Fruit fly (Drosophila melanogaster) whole organism, embryonic: Measurements from ENCODE around the gene CG10035.

Experiments
- Adf1 ChIP-seq: fragments of 200-800 bp; sonication (Bioruptor generic); IDR thresholded peaks from 2 replicates; pipeline ENCODE4 v1.3.6; 2022; ENCODE audit warnings: missing biosample characterization, missing genetic modification characterization
- Bgb ChIP-seq: fragments of 200-800 bp; sonication (Bioruptor generic); IDR thresholded peaks from 2 replicates; pipeline ENCODE4 v1.3.6; 2022; ENCODE audit warnings: missing biosample characterization, missing genetic modification characterization; ENCODE audit not compliant: partially characterized antibody
- CG10147 ChIP-seq: fragments of 200-800 bp; sonication (Bioruptor generic); optimal IDR thresholded peaks from 2 replicates; lab custom pipeline; 2019; ENCODE audit warnings: missing biosample characterization, mild to moderate bottlenecking, missing genetic modification characterization, moderate library complexity
- CG10267 ChIP-seq: fragments of 200-800 bp; sonication (Bioruptor generic); optimal IDR thresholded peaks from 2 replicates; lab custom pipeline; 2018; ENCODE audit warnings: missing biosample characterization, mild to moderate bottlenecking, missing genetic modification characterization, moderate library complexity
- CG10321 ChIP-seq: fragments of 200-800 bp; sonication (Bioruptor generic); IDR thresholded peaks from 2 replicates; pipeline ENCODE4 v1.3.6; 2022; ENCODE audit warnings: missing biosample characterization, missing genetic modification characterization
- CG10979 ChIP-seq: fragments of 200-800 bp; sonication (Bioruptor generic); optimal IDR thresholded peaks from 2 replicates; lab custom pipeline; 2018; ENCODE audit warnings: missing biosample characterization, mild to moderate bottlenecking, missing genetic modification characterization, moderate library complexity
- CG11093 ChIP-seq: fragments of 200-800 bp; sonication (Bioruptor generic); IDR thresholded peaks from 3 replicates; pipeline ENCODE4 v1.3.6; 2022; ENCODE audit warnings: missing biosample characterization, missing genetic modification characterization
- CG11247 ChIP-seq: fragments of 200-800 bp; sonication (Bioruptor generic); IDR thresholded peaks from 2 replicates; pipeline ENCODE4 v1.3.6; 2022; ENCODE audit warnings: missing biosample characterization, missing genetic modification characterization
- CG12071 ChIP-seq: fragments of 200-800 bp; sonication (Bioruptor generic); optimal IDR thresholded peaks from 3 replicates; lab custom pipeline; 2018; ENCODE audit warnings: missing biosample characterization, mild to moderate bottlenecking, missing genetic modification characterization
- CG12104 ChIP-seq: fragments of 200-800 bp; sonication (Bioruptor generic); optimal IDR thresholded peaks from 3 replicates; lab custom pipeline; 2016; ENCODE audit warnings: missing biosample characterization, missing genetic modification characterization
- CG12769 ChIP-seq: fragments of 200-800 bp; sonication (Bioruptor generic); optimal IDR thresholded peaks from 2 replicates; lab custom pipeline; 2019; ENCODE audit warnings: missing biosample characterization, mild to moderate bottlenecking, missing genetic modification characterization, moderate library complexity
- CG16815 ChIP-seq: fragments of 200-800 bp; sonication (Bioruptor generic); optimal IDR thresholded peaks from 3 replicates; lab custom pipeline; 2017; ENCODE audit warnings: missing biosample characterization, mild to moderate bottlenecking, missing genetic modification characterization
- CG17361 ChIP-seq: fragments of 200-800 bp; sonication (Bioruptor generic); IDR thresholded peaks from 3 replicates; pipeline ENCODE4 v1.3.6; 2022; ENCODE audit warnings: missing biosample characterization, missing genetic modification characterization
- CG1792 ChIP-seq: fragments of 200-800 bp; sonication (Bioruptor generic); optimal IDR thresholded peaks from 2 replicates; lab custom pipeline; 2016; ENCODE audit warnings: missing biosample characterization, missing genetic modification characterization
- CG18599 ChIP-seq: fragments of 200-800 bp; sonication (Bioruptor generic); optimal IDR thresholded peaks from 3 replicates; lab custom pipeline; 2017; ENCODE audit warnings: missing biosample characterization, missing genetic modification characterization, mild to moderate bottlenecking, moderate library complexity, missing genetic modification reagents
- CG18764 ChIP-seq: fragments of 200-800 bp; sonication (Bioruptor generic); optimal IDR thresholded peaks from 3 replicates; lab custom pipeline; 2016; ENCODE audit warnings: missing biosample characterization, missing genetic modification characterization
- CG2712 ChIP-seq: fragments of 200-800 bp; optimal IDR thresholded peaks from 3 replicates; lab custom pipeline; 2019; ENCODE audit warnings: missing biosample characterization, mild to moderate bottlenecking, missing genetic modification characterization, moderate library complexity
- CG3281 ChIP-seq: fragments of 200-800 bp; sonication (Bioruptor generic); optimal IDR thresholded peaks from 3 replicates; lab custom pipeline; 2017; ENCODE audit warnings: missing biosample characterization, mild to moderate bottlenecking, missing genetic modification characterization
- CG4328 ChIP-seq: fragments of 200-800 bp; sonication (Bioruptor generic); optimal IDR thresholded peaks from 3 replicates; lab custom pipeline; 2017; ENCODE audit warnings: missing biosample characterization, missing genetic modification reagents, missing genetic modification characterization
- CG4360 ChIP-seq: fragments of 200-800 bp; sonication (Bioruptor generic); IDR thresholded peaks from 2 replicates; pipeline ENCODE4 v1.3.6; 2022; ENCODE audit warnings: missing biosample characterization, missing genetic modification characterization
- CG43689 ChIP-seq: fragments of 200-800 bp; sonication (Bioruptor generic); IDR thresholded peaks from 2 replicates; pipeline ENCODE4 v1.3.6; 2022; ENCODE audit warnings: missing biosample characterization, missing genetic modification characterization
- CG8290 ChIP-seq, 3 experiments: fragments of 200-800 bp; sonication (Bioruptor generic); optimal IDR thresholded peaks; 2 replicates each; lab custom pipeline; 2016 to 2019; ENCODE audit warnings: missing biosample characterization in 3 of 3, missing genetic modification characterization in 3 of 3, mild to moderate bottlenecking in 2 of 3, moderate library complexity in 1 of 3
- CG9609 ChIP-seq: fragments of 200-800 bp; sonication (Bioruptor generic); optimal IDR thresholded peaks from 3 replicates; lab custom pipeline; 2016; ENCODE audit warnings: missing biosample characterization, missing genetic modification characterization
- CG9797 ChIP-seq: fragments of 200-800 bp; sonication (Bioruptor generic); optimal IDR thresholded peaks from 3 replicates; lab custom pipeline; 2018; ENCODE audit warnings: missing biosample characterization, mild to moderate bottlenecking, missing genetic modification characterization
- Chrac-16 ChIP-seq: fragments of 200-800 bp; sonication (Bioruptor generic); optimal IDR thresholded peaks from 3 replicates; lab custom pipeline; 2016; ENCODE audit warnings: missing biosample characterization, missing genetic modification characterization
- D19A ChIP-seq: fragments of 200-800 bp; optimal IDR thresholded peaks from 3 replicates; lab custom pipeline; 2019; ENCODE audit warnings: missing biosample characterization, mild to moderate bottlenecking, missing genetic modification characterization, moderate library complexity
- Dip2 ChIP-seq: fragments of 200-800 bp; sonication (Bioruptor generic); IDR thresholded peaks from 2 replicates; pipeline ENCODE4 v1.3.6; 2022; ENCODE audit warnings: missing biosample characterization, missing genetic modification characterization
- Eip74EF ChIP-seq, 2 experiments: fragments of 200-800 bp in 1 of 2; fragments of >200 bp in 1 of 2; sonication (Bioruptor generic) in 1 of 2; optimal IDR thresholded peaks; 2 replicates each; lab custom pipeline; 2017 to 2019; ENCODE audit warnings: missing biosample characterization in 2 of 2, missing genetic modification characterization in 2 of 2, mild to moderate bottlenecking in 1 of 2, moderate library complexity in 1 of 2
- HLH3B ChIP-seq: fragments of 200-800 bp; sonication (Bioruptor generic); IDR thresholded peaks from 2 replicates; pipeline ENCODE4 v1.3.6; 2022; ENCODE audit warnings: missing biosample characterization, missing genetic modification characterization
- Hand ChIP-seq: fragments of 200-800 bp; sonication (Bioruptor generic); optimal IDR thresholded peaks from 2 replicates; lab custom pipeline; 2017; ENCODE audit warnings: mild to moderate bottlenecking, missing biosample characterization, missing genetic modification reagents, missing genetic modification characterization
- MESR4 ChIP-seq: fragments of 200-800 bp; sonication (Bioruptor generic); optimal IDR thresholded peaks from 2 replicates; lab custom pipeline; 2018; ENCODE audit warnings: missing biosample characterization, mild to moderate bottlenecking, missing genetic modification characterization, moderate library complexity
- Nf-YB ChIP-seq: fragments of 200-800 bp; sonication (Bioruptor generic); optimal IDR thresholded peaks from 3 replicates; lab custom pipeline; 2019; ENCODE audit warnings: missing biosample characterization, mild to moderate bottlenecking, missing genetic modification characterization, moderate library complexity
- Nf-YC ChIP-seq: fragments of 200-800 bp; optimal IDR thresholded peaks from 3 replicates; lab custom pipeline; 2019; ENCODE audit warnings: missing biosample characterization, mild to moderate bottlenecking, missing genetic modification characterization, moderate library complexity
- ab ChIP-seq: fragments of 200-800 bp; sonication (Bioruptor generic); optimal IDR thresholded peaks from 2 replicates; lab custom pipeline; 2016; ENCODE audit warnings: missing biosample characterization, missing genetic modification characterization
- az2 ChIP-seq: fragments of 200-800 bp; sonication (Bioruptor generic); optimal IDR thresholded peaks from 3 replicates; lab custom pipeline; 2016; ENCODE audit warnings: missing biosample characterization, missing genetic modification characterization
- bab2 ChIP-seq: fragments of 200-800 bp; sonication (Bioruptor generic); optimal IDR thresholded peaks from 2 replicates; lab custom pipeline; 2016; ENCODE audit warnings: missing biosample characterization, missing genetic modification characterization
- bowl ChIP-seq: fragments of 200-800 bp; sonication (Bioruptor generic); IDR thresholded peaks from 2 replicates; pipeline ENCODE4 v1.3.6; 2022; ENCODE audit warnings: missing biosample characterization, missing genetic modification characterization
- cg ChIP-seq: fragments of 200-800 bp; sonication (Bioruptor generic); optimal IDR thresholded peaks from 3 replicates; lab custom pipeline; 2019; ENCODE audit warnings: missing biosample characterization, mild to moderate bottlenecking, missing genetic modification characterization, moderate library complexity
- chinmo ChIP-seq: fragments of 200-800 bp; sonication (Bioruptor generic); IDR thresholded peaks from 4 replicates; pipeline ENCODE4 v1.3.6; 2022; ENCODE audit warnings: missing biosample characterization, missing genetic modification characterization; ENCODE audit not compliant: partially characterized antibody
- crc ChIP-seq: fragments of 200-800 bp; sonication (Bioruptor generic); optimal IDR thresholded peaks from 2 replicates; lab custom pipeline; 2016; ENCODE audit warnings: missing biosample characterization, missing genetic modification characterization
- dmrt99B ChIP-seq: fragments of 200-800 bp; sonication (Bioruptor generic); optimal IDR thresholded peaks from 2 replicates; lab custom pipeline; 2018; ENCODE audit warnings: missing biosample characterization, mild to moderate bottlenecking, missing genetic modification characterization, moderate library complexity
- emc ChIP-seq: fragments of 200-800 bp; sonication (Bioruptor generic); optimal IDR thresholded peaks from 2 replicates; lab custom pipeline; 2016; ENCODE audit warnings: missing biosample characterization, missing genetic modification characterization
- en ChIP-seq: fragments of 200-800 bp; sonication (Bioruptor generic); optimal IDR thresholded peaks from 2 replicates; lab custom pipeline; 2016; ENCODE audit warnings: missing biosample characterization, missing genetic modification characterization
- fd96Cb ChIP-seq: fragments of 200-800 bp; sonication (Bioruptor generic); optimal IDR thresholded peaks from 2 replicates; lab custom pipeline; 2018; ENCODE audit warnings: missing biosample characterization, mild to moderate bottlenecking, missing genetic modification characterization, moderate library complexity
- gro ChIP-seq: fragments of 200-800 bp; sonication (Bioruptor generic); optimal IDR thresholded peaks from 2 replicates; lab custom pipeline; 2016; ENCODE audit warnings: missing biosample characterization, missing genetic modification characterization
- ken ChIP-seq: fragments of 200-800 bp; sonication (Bioruptor generic); IDR thresholded peaks from 3 replicates; pipeline ENCODE4 v1.3.6; 2022; ENCODE audit warnings: missing biosample characterization, missing genetic modification characterization
- pnt ChIP-seq: fragments of 200-800 bp; sonication (Bioruptor generic); optimal IDR thresholded peaks from 3 replicates; lab custom pipeline; 2016; ENCODE audit warnings: missing biosample characterization, missing genetic modification characterization
- pum ChIP-seq: fragments of 200-800 bp; sonication (Bioruptor generic); optimal IDR thresholded peaks from 2 replicates; lab custom pipeline; 2016; ENCODE audit warnings: missing biosample characterization, missing genetic modification characterization
- sens ChIP-seq: fragments of 200-800 bp; sonication (Bioruptor generic); peaks from one replicate; lab custom pipeline; 2016; ENCODE audit warnings: missing biosample characterization, missing genetic modification characterization
- sna ChIP-seq: fragments of 200-800 bp; sonication (Bioruptor generic); IDR thresholded peaks from 2 replicates; pipeline ENCODE4 v1.3.6; 2022; ENCODE audit warnings: missing biosample characterization, missing genetic modification characterization; ENCODE audit not compliant: partially characterized antibody

CG10035 gene

DNA sequence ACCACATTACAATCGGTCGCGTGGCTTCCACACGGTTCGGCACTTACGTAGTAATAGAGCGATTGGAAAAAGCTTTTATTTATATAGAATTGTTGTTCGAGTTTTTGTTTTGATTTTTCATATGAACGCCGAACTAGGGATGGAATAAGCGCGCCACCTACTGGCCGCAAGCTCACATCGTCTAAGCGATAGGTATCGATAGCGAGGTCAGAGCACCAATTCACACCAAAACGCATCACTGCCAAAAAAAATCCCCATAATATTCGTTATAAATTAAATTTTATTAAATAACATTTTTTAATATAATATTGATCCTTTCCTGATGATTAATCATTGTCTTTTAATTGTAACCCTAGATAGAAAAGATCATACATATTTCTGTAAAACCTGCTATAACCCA, 32.0 kb downstream of the CG10035 start, which contains the start of gene CG10038 (continued):
- no peak for TF ChIP-seq CG1792 (GFP tag; lab: Kevin White, UChicago)
- TF ChIP-seq CG18599 (GFP tag; lab: Kevin White, UChicago) = no peak
- TF ChIP-seq Dip2 = no peak
- no peak for TF ChIP-seq pnt
- peak; percentile 16 for TF ChIP-seq Chrac-16 (GFP tag; lab: Kevin White, UChicago)
- TF ChIP-seq az2 (GFP tag; lab: Kevin White, UChicago) = peak; percentile 41
- peak; percentile 42 for TF ChIP-seq CG8290 (GFP tag; optimal IDR thresholded peaks at IDR 0.05; lab: Kevin White, UChicago)
- no peak for TF ChIP-seq CG8290 (tag; optimal IDR thresholded peaks at IDR 0.05; lab: Kevin White, UChicago)
- peak; percentile 89 for TF ChIP-seq sna (GFP tag; lab: Robert Waterston, UW)
- peak; percentile 92 for TF ChIP-seq chinmo (GFP tag; lab: Robert Waterston, UW)
- no peak for TF ChIP-seq CG12071 (GFP tag; lab: Kevin White, UChicago)
- TF ChIP-seq ken (GFP tag; lab: Robert Waterston, UW) = no peak
- TF ChIP-seq ab = no peak
- TF ChIP-seq CG18764 (GFP tag; lab: Kevin White, UChicago) = peak; percentile 13
- TF ChIP-seq cg (GFP tag; lab: Kevin White, UChicago) = no peak
- peak; percentile 21 for TF ChIP-seq CG10979 (tag; lab: Kevin White, UChicago)
- no peak for TF ChIP-seq bowl (GFP tag; lab: Robert Waterston, UW)
- peak; percentile 77 for TF ChIP-seq sens (GFP tag; lab: Kevin White, UChicago)
- TF ChIP-seq CG16815 (GFP tag; lab: Kevin White, UChicago) = no peak
- TF ChIP-seq MESR4 (GFP tag; lab: Kevin White, UChicago) = peak; percentile 10
- no peak for TF ChIP-seq Eip74EF (GFP tag; optimal IDR thresholded peaks at IDR 0.05; lab: Kevin White, UChicago)
- no peak for TF ChIP-seq HLH3B (GFP tag; lab: Robert Waterston, UW)
- TF ChIP-seq emc (GFP tag; lab: Kevin White, UChicago) = no peak
- TF ChIP-seq CG17361 = peak; percentile 37; the same call in 2 of the 3 replicates
- no peak for TF ChIP-seq pum (GFP tag; lab: Kevin White, UChicago)
- no peak for TF ChIP-seq CG4328
- no peak for TF ChIP-seq CG10147
- peak; percentile 61 for TF ChIP-seq CG2712 (tag; lab: Kevin White, UChicago)
- no peak for TF ChIP-seq CG12769 (tag; lab: Kevin White, UChicago)
- peak; percentile 45 for TF ChIP-seq D19A (tag; lab: Kevin White, UChicago)
- TF ChIP-seq CG43689 (GFP tag; lab: Robert Waterston, UW) = no peak
- TF ChIP-seq bab2 (GFP tag; lab: Kevin White, UChicago) = no peak
- TF ChIP-seq CG10267 (tag; lab: Kevin White, UChicago) = peak; percentile 55

DNA sequence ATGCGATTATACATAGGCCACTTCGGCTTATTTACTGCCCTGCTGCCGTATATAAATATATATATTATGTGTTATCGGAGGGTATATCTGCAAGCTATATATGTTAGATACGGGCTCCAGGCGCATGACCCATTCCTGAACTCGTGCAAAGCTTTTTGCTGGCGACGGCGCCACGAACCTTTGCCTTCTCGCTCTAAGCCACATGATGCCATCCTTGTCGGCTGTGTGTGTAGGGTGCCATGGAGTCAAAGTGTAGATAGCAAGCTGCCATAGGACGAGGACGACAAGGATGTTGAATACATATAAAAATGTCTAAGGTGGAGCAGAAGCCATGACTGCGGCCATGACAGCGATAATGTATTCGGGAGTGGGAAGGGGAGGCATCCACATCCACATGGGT, 34.8 kb downstream of the CG10035 start:
- TF ChIP-seq CG4360 (GFP tag; lab: Robert Waterston, UW) (no peak), Bgb (GFP tag; lab: Robert Waterston, UW) (no peak), CG12104 (GFP tag; lab: Kevin White, UChicago) (no peak), CG11247 (GFP tag; lab: Robert Waterston, UW) (no peak), Nf-YB (GFP tag; lab: Kevin White, UChicago) (peak; percentile 78), CG3281 (GFP tag; lab: Kevin White, UChicago) (no peak), MESR4 (GFP tag; lab: Kevin White, UChicago) (no peak), bowl (GFP tag; lab: Robert Waterston, UW) (no peak), fd96Cb (no peak), Nf-YC (peak; percentile 91), en (no peak), CG9609 (no peak), Hand (GFP tag; lab: Kevin White, UChicago) (no peak), gro (no peak), crc (no peak), CG11093 (GFP tag; lab: Robert Waterston, UW) (no peak), Adf1 (GFP tag; lab: Robert Waterston, UW) (0 out of 2 replicates have a peak, but pooled peaks have one; percentile 8), CG9797 (GFP tag; lab: Kevin White, UChicago) (no peak), CG12071 (GFP tag; lab: Kevin White, UChicago) (peak; percentile 20), CG10321 (GFP tag; lab: Robert Waterston, UW) (peak; percentile 73), dmrt99B (tag; lab: Kevin White, UChicago) (no peak), CG8290 (GFP tag; optimal IDR thresholded peaks at IDR 0.05; lab: Kevin White, UChicago) (no peak), CG8290 (tag; optimal IDR thresholded peaks at IDR 0.05; lab: Kevin White, UChicago) (no peak)
